Worm (Caenorhabditis elegans) whole organism, early embryonic: Measurements from ENCODE around the gene pam-1.

Experiments
- hmbx-1 ChIP-seq: sonication (generic microtip); optimal IDR thresholded peaks from 2 replicates; lab custom pipeline; 2016; ENCODE audit warnings: mild to moderate bottlenecking, missing genetic modification characterization, missing compliant biosample characterization
- hnd-1 ChIP-seq: sonication (generic microtip); optimal IDR thresholded peaks from 2 replicates; lab custom pipeline; 2016; ENCODE audit warnings: missing genetic modification characterization, missing compliant biosample characterization
- tbx-11 ChIP-seq: fragments of 200-800 bp; sonication (Bioruptor generic); IDR thresholded peaks from 2 replicates; pipeline ENCODE4 v1.3.6; 2022; ENCODE audit warnings: missing genetic modification characterization, missing compliant biosample characterization

- no peak for TF ChIP-seq tbx-11 (GFP tag; lab: Robert Waterston, UW)
- TF ChIP-seq hnd-1: no peak
- TF ChIP-seq hmbx-1 (tag; lab: Kevin White, UChicago): no peak
Measured at ce11 chrIV:7516167-7516566, 34.4 kb downstream of the pam-1 start, which contains the start of the genes R05G6.9 and R05G6.3.
